Worm (Caenorhabditis elegans): ENCODE data around the gene F47D12.9.
A peak's percentile ranks its signal among the peaks of the same experiment; 100 is the strongest.

Gene F47D12.9

DNA sequence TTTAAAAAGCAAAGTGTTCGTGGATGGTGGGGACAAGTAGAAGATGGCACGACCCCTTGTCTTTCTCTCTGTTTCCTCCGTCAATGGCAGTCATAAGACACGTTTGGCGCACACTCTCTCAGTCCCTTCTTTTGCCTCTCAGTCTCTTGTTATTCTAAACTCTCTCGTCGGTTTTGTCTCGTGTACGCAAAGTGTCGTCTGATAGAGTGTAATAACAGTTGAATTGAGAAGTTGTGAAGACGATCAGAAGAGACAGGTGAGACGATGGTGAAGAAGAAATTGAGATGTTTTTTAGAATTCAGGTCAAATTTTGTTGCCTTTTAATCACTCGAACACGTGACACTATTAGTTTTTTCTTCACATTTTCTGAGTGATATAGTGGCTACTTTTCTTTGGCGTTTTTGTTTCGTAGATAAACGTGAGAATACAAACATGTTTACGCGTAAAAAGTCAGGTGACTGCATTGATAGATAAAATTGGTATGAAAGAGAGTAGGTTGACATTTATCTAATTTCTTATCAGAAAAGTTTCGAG lies at the start of gene F47D12.9:
TSS of gene F47D12.9 (minus strand) at position 267 of the 534 bp plus-strand sequence.
- peak; percentile 36 for TF ChIP-seq lin-13 (GFP tag; optimal IDR thresholded peaks at IDR 0.05)
- peak; percentile 51 for TF ChIP-seq gmeb-1 (tag; optimal IDR thresholded peaks at IDR 0.05)
- peak; percentile 52 for TF ChIP-seq zag-1 (tag; optimal IDR thresholded peaks at IDR 0.05)
- TF ChIP-seq sem-4 (tag; optimal IDR thresholded peaks at IDR 0.05) = peak; percentile 82
- TF ChIP-seq mdl-1 (tag; optimal IDR thresholded peaks at IDR 0.05) = peak; percentile 4 to 80
- TF ChIP-seq ama-1 (optimal IDR thresholded peaks at IDR 0.05) = peak; percentile 56
- TF ChIP-seq unc-62 (GFP tag; optimal IDR thresholded peaks at IDR 0.05) = no peak
- no peak for TF ChIP-seq aly-2 (tag; optimal IDR thresholded peaks at IDR 0.05)
- TF ChIP-seq mab-5 (tag; optimal IDR thresholded peaks at IDR 0.05) = no peak
- peak; percentile 56 to 85 for TF ChIP-seq lsy-2 (tag; optimal IDR thresholded peaks at IDR 0.05)
- peak; percentile 43 for TF ChIP-seq fos-1 (tag; optimal IDR thresholded peaks at IDR 0.05)
- peak; percentile 85 for TF ChIP-seq nhr-21 (tag; optimal IDR thresholded peaks at IDR 0.05)
- TF ChIP-seq crh-2 (tag; optimal IDR thresholded peaks at IDR 0.05) = peak; percentile 86
- TF ChIP-seq ztf-4 (tag; optimal IDR thresholded peaks at IDR 0.05) = peak; percentile 49
- TF ChIP-seq unc-55 (GFP tag; optimal IDR thresholded peaks at IDR 0.05) = peak; percentile 72
- no peak for TF ChIP-seq mbf-1 (tag; optimal IDR thresholded peaks at IDR 0.05)
- peak; percentile 89 for TF ChIP-seq sma-3 (GFP tag; optimal IDR thresholded peaks at IDR 0.05)
- no peak for TF ChIP-seq skn-1 (tag; optimal IDR thresholded peaks at IDR 0.05)
- TF ChIP-seq egl-27 (tag; optimal IDR thresholded peaks at IDR 0.05) = peak; percentile 25
- TF ChIP-seq peb-1 (tag; optimal IDR thresholded peaks at IDR 0.05) = no peak
- peak; percentile 61 for TF ChIP-seq blmp-1 (tag; optimal IDR thresholded peaks at IDR 0.05; ENCODE audit: insufficient read depth)
- no peak for TF ChIP-seq unc-39 (tag; optimal IDR thresholded peaks at IDR 0.05)
- TF ChIP-seq ceh-16 (tag; optimal IDR thresholded peaks at IDR 0.05) = no peak
- no peak for TF ChIP-seq alr-1 (tag; optimal IDR thresholded peaks at IDR 0.05)
- TF ChIP-seq sma-9 (GFP tag; optimal IDR thresholded peaks at IDR 0.05) = peak; percentile 54
- TF ChIP-seq sma-9 (tag; optimal IDR thresholded peaks at IDR 0.05) = no peak
- TF ChIP-seq C34F6.9 (tag; optimal IDR thresholded peaks at IDR 0.05) = peak; percentile 93
- peak; percentile 87 for TF ChIP-seq nhr-25 (tag; optimal IDR thresholded peaks at IDR 0.05)
- peak; percentile 93 for TF ChIP-seq nhr-129 (tag; optimal IDR thresholded peaks at IDR 0.05)
- TF ChIP-seq nhr-6 (tag; optimal IDR thresholded peaks at IDR 0.05) = peak; percentile 69
- TF ChIP-seq ZK546.5 (tag; optimal IDR thresholded peaks at IDR 0.05) = no peak
- no peak for TF ChIP-seq nhr-12 (tag; optimal IDR thresholded peaks at IDR 0.05)
- TF ChIP-seq F13H6.1 (tag; optimal IDR thresholded peaks at IDR 0.05) = peak; percentile 68
- TF ChIP-seq ztf-1 (GFP tag; conservative IDR thresholded peaks at IDR 0.05) = no peak
- TF ChIP-seq ztf-11 (tag; optimal IDR thresholded peaks at IDR 0.05) = no peak

DNA sequence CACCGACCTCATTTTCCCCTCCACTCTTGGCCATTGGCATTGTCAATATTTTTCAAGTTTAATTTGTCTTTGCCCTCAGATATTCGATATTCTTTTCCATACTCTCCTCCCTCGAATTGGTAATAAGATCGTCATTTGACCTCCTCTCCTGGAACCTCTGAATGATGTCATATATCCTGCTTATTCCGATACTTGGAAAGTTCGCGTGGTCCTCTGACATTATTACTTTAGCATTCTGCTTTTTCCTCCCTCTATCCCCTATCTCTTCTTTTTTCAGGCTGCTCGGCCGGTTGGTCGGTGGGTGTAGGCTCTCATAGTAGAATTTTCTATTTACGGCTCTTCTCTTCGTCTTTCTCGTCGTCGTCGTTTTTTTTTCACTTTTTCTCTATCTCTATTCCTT lies 49.3 kb upstream of the F47D12.9 start:
- no peak for TF ChIP-seq ceh-82 (tag; optimal IDR thresholded peaks at IDR 0.05)
- TF ChIP-seq lin-11 (tag; optimal IDR thresholded peaks at IDR 0.05) = no peak
- TF ChIP-seq nhr-10 (tag; optimal IDR thresholded peaks at IDR 0.05) = no peak
- TF ChIP-seq blmp-1 (tag; optimal IDR thresholded peaks at IDR 0.05; ENCODE audit: insufficient read depth) = no peak
- TF ChIP-seq lsy-2 (tag; optimal IDR thresholded peaks at IDR 0.05) = peak in 1 of 2 experiments; percentile 43
- no peak for TF ChIP-seq alr-1 (tag; optimal IDR thresholded peaks at IDR 0.05)
- no peak for TF ChIP-seq mbf-1 (tag; optimal IDR thresholded peaks at IDR 0.05)
- TF ChIP-seq R02D3.7 (tag; optimal IDR thresholded peaks at IDR 0.05) = no peak
- peak; percentile 18 for TF ChIP-seq nhr-6 (tag; optimal IDR thresholded peaks at IDR 0.05)
- no peak for TF ChIP-seq mab-5 (tag; optimal IDR thresholded peaks at IDR 0.05)
- no peak for TF ChIP-seq ztf-4 (tag; optimal IDR thresholded peaks at IDR 0.05)
- no peak for TF ChIP-seq egl-27 (tag; optimal IDR thresholded peaks at IDR 0.05)
- no peak for TF ChIP-seq lin-13 (GFP tag; optimal IDR thresholded peaks at IDR 0.05)
- no peak for TF ChIP-seq sma-3 (GFP tag; optimal IDR thresholded peaks at IDR 0.05)
- no peak for TF ChIP-seq elt-1 (tag; optimal IDR thresholded peaks at IDR 0.05)
- TF ChIP-seq snpc-4 (tag; optimal IDR thresholded peaks at IDR 0.05) = no peak
- TF ChIP-seq elt-3 (tag; optimal IDR thresholded peaks at IDR 0.05) = no peak
- TF ChIP-seq lin-39 (tag; optimal IDR thresholded peaks at IDR 0.05) = no peak
- no peak for TF ChIP-seq skn-1 (tag; optimal IDR thresholded peaks at IDR 0.05)
- TF ChIP-seq gmeb-1 (tag; optimal IDR thresholded peaks at IDR 0.05) = no peak
- no peak for TF ChIP-seq unc-39 (tag; optimal IDR thresholded peaks at IDR 0.05)
- TF ChIP-seq nhr-129 (tag; optimal IDR thresholded peaks at IDR 0.05) = peak; percentile 30
- TF ChIP-seq zag-1 (tag; optimal IDR thresholded peaks at IDR 0.05) = peak; percentile 65
- peak; percentile 42 for TF ChIP-seq sem-4 (tag; optimal IDR thresholded peaks at IDR 0.05)
- no peak for TF ChIP-seq nhr-237 (tag; optimal IDR thresholded peaks at IDR 0.05)
- peak; percentile 34 for TF ChIP-seq unc-55 (GFP tag; optimal IDR thresholded peaks at IDR 0.05)
- TF ChIP-seq dmd-4 (tag; optimal IDR thresholded peaks at IDR 0.05) = no peak
- no peak for TF ChIP-seq nhr-21 (tag; optimal IDR thresholded peaks at IDR 0.05)
- TF ChIP-seq ztf-1 (GFP tag; conservative IDR thresholded peaks at IDR 0.05) = no peak
- no peak for TF ChIP-seq mdl-1 (tag; optimal IDR thresholded peaks at IDR 0.05)
- peak; percentile 66 for TF ChIP-seq C34F6.9 (tag; optimal IDR thresholded peaks at IDR 0.05)
- no peak for TF ChIP-seq nhr-11 (tag; optimal IDR thresholded peaks at IDR 0.05)
- peak; percentile 52 for TF ChIP-seq sma-9 (GFP tag; optimal IDR thresholded peaks at IDR 0.05)
- no peak for TF ChIP-seq sma-9 (tag; optimal IDR thresholded peaks at IDR 0.05)
- no peak for TF ChIP-seq peb-1 (tag; optimal IDR thresholded peaks at IDR 0.05)
- peak; percentile 47 for TF ChIP-seq F13H6.1 (tag; optimal IDR thresholded peaks at IDR 0.05)
- TF ChIP-seq nhr-25 (tag; optimal IDR thresholded peaks at IDR 0.05) = no peak
- no peak for TF ChIP-seq unc-62 (GFP tag; optimal IDR thresholded peaks at IDR 0.05)
- TF ChIP-seq Y55F3AM.14 (GFP tag; optimal IDR thresholded peaks at IDR 0.05) = no peak
- TF ChIP-seq ama-1 (optimal IDR thresholded peaks at IDR 0.05) = peak; percentile 27
- no peak for TF ChIP-seq fos-1 (tag; optimal IDR thresholded peaks at IDR 0.05)
- TF ChIP-seq nhr-12 (tag; optimal IDR thresholded peaks at IDR 0.05) = no peak
- TF ChIP-seq aly-2 (tag; optimal IDR thresholded peaks at IDR 0.05) = no peak
- no peak for TF ChIP-seq ztf-11 (tag; optimal IDR thresholded peaks at IDR 0.05)
- no peak for TF ChIP-seq ceh-16 (tag; optimal IDR thresholded peaks at IDR 0.05)

Data from whole organism, L2 larva.